Worm (Caenorhabditis elegans) whole organism, L2 larva: Measurements from ENCODE around the gene hat-1.

Source experiments
- C34F6.9 ChIP-seq: fragments of 150-350 bp; optimal IDR thresholded peaks from 2 replicates; lab custom pipeline; 2014; ENCODE audit warnings: missing biosample characterization, missing genetic modification characterization
- F13H6.1 ChIP-seq: sonication (generic microtip); optimal IDR thresholded peaks from 2 replicates; lab custom pipeline; 2016; ENCODE audit warnings: missing genetic modification characterization, missing compliant biosample characterization
- R02D3.7 ChIP-seq: fragments of 150-350 bp; optimal IDR thresholded peaks from 2 replicates; lab custom pipeline; 2014; ENCODE audit warnings: missing biosample characterization, missing genetic modification characterization
- Y55F3AM.14 ChIP-seq: fragments of 200-800 bp; sonication (Bioruptor generic); optimal IDR thresholded peaks from 2 replicates; lab custom pipeline; 2018; ENCODE audit warnings: mild to moderate bottlenecking, missing genetic modification characterization, missing compliant biosample characterization
- ZK546.5 ChIP-seq: sonication (generic microtip); optimal IDR thresholded peaks from 2 replicates; lab custom pipeline; 2017; ENCODE audit warnings: missing biosample characterization, missing genetic modification characterization
- aly-2 ChIP-seq: fragments of 150-350 bp; optimal IDR thresholded peaks from 2 replicates; lab custom pipeline; 2014; ENCODE audit warnings: missing biosample characterization, missing genetic modification characterization
- blmp-1 ChIP-seq: sonication (generic microtip); optimal IDR thresholded peaks from 2 replicates; lab custom pipeline; 2017; ENCODE audit warnings: missing genetic modification characterization, mild to moderate bottlenecking, missing compliant biosample characterization, antibody characterized with exemption, moderate library complexity; ENCODE audit not compliant: insufficient read depth
- ceh-16 ChIP-seq: fragments of 150-350 bp; optimal IDR thresholded peaks from 2 replicates; lab custom pipeline; 2014; ENCODE audit warnings: missing biosample characterization, missing genetic modification characterization
- ceh-82 ChIP-seq: fragments of 150-350 bp; optimal IDR thresholded peaks from 2 replicates; lab custom pipeline; 2014; ENCODE audit warnings: missing biosample characterization, missing genetic modification characterization
- crh-2 ChIP-seq: sonication (generic microtip); optimal IDR thresholded peaks from 2 replicates; lab custom pipeline; 2017; ENCODE audit warnings: missing biosample characterization, missing genetic modification characterization
- dmd-4 ChIP-seq: sonication (generic microtip); optimal IDR thresholded peaks from 2 replicates; lab custom pipeline; 2017; ENCODE audit warnings: missing biosample characterization, missing genetic modification characterization
- egl-27 ChIP-seq: sonication (generic microtip); optimal IDR thresholded peaks from 3 replicates; lab custom pipeline; 2017; ENCODE audit warnings: missing biosample characterization, missing genetic modification reagents, missing genetic modification characterization
- elt-1 ChIP-seq: fragments of 150-350 bp; optimal IDR thresholded peaks from 2 replicates; lab custom pipeline; 2014; ENCODE audit warnings: missing biosample characterization, missing genetic modification characterization
- elt-3 ChIP-seq: sonication (generic microtip); optimal IDR thresholded peaks from 2 replicates; lab custom pipeline; 2017; ENCODE audit warnings: missing biosample characterization, missing genetic modification characterization
- fos-1 ChIP-seq: fragments of 150-350 bp; optimal IDR thresholded peaks from 2 replicates; lab custom pipeline; 2014; ENCODE audit warnings: missing biosample characterization, missing genetic modification characterization
- gmeb-1 ChIP-seq: fragments of 150-350 bp; optimal IDR thresholded peaks from 2 replicates; lab custom pipeline; 2014; ENCODE audit warnings: missing biosample characterization, missing genetic modification characterization
- lin-11 ChIP-seq: fragments of 150-350 bp; sonication (generic microtip); optimal IDR thresholded peaks from 2 replicates; lab custom pipeline; 2014; ENCODE audit warnings: missing biosample characterization, missing genetic modification characterization, inconsistent platforms, mixed read lengths
- lin-13 ChIP-seq: fragments of 150-350 bp; optimal IDR thresholded peaks from 2 replicates; lab custom pipeline; 2014; ENCODE audit warnings: missing biosample characterization, missing genetic modification reagents, missing genetic modification characterization
- lin-39 ChIP-seq: fragments of 150-350 bp; optimal IDR thresholded peaks from 2 replicates; lab custom pipeline; 2014; ENCODE audit warnings: missing biosample characterization, missing genetic modification reagents, missing genetic modification characterization
- lsy-2 ChIP-seq, 2 experiments: fragments of 150-350 bp in 1 of 2; sonication (generic microtip) in 1 of 2; optimal IDR thresholded peaks; 2 replicates each; lab custom pipeline; 2014 to 2017; ENCODE audit warnings: missing biosample characterization in 2 of 2, missing genetic modification characterization in 2 of 2
- mab-5 ChIP-seq: fragments of 150-350 bp; optimal IDR thresholded peaks from 2 replicates; lab custom pipeline; 2014; ENCODE audit warnings: missing biosample characterization, missing genetic modification characterization
- mbf-1 ChIP-seq: sonication (generic microtip); optimal IDR thresholded peaks from 2 replicates; lab custom pipeline; 2017; ENCODE audit warnings: missing biosample characterization, missing genetic modification characterization
- mdl-1 ChIP-seq, 2 experiments: fragments of 150-350 bp in 1 of 2; sonication (generic microtip) in 1 of 2; optimal IDR thresholded peaks; 2 replicates each; lab custom pipeline; 2017; ENCODE audit warnings: missing biosample characterization in 2 of 2, missing genetic modification characterization in 2 of 2
- nhr-10 ChIP-seq: sonication (generic microtip); optimal IDR thresholded peaks from 2 replicates; lab custom pipeline; 2017; ENCODE audit warnings: missing biosample characterization, missing genetic modification characterization
- nhr-129 ChIP-seq: fragments of 150-350 bp; optimal IDR thresholded peaks from 2 replicates; lab custom pipeline; 2014; ENCODE audit warnings: missing biosample characterization, missing genetic modification characterization
- nhr-21 ChIP-seq: fragments of 150-350 bp; optimal IDR thresholded peaks from 2 replicates; lab custom pipeline; 2014; ENCODE audit warnings: missing biosample characterization, missing genetic modification characterization
- nhr-23 ChIP-seq: fragments of 150-350 bp; optimal IDR thresholded peaks from 2 replicates; lab custom pipeline; 2014; ENCODE audit warnings: missing biosample characterization, missing genetic modification reagents, missing genetic modification characterization
- nhr-237 ChIP-seq: fragments of 150-350 bp; optimal IDR thresholded peaks from 2 replicates; lab custom pipeline; 2014; ENCODE audit warnings: missing biosample characterization, missing genetic modification characterization
- nhr-25 ChIP-seq: fragments of 150-350 bp; sonication (generic microtip); optimal IDR thresholded peaks from 3 replicates; lab custom pipeline; 2014; ENCODE audit warnings: missing biosample characterization, missing genetic modification characterization
- nhr-6 ChIP-seq: fragments of 150-350 bp; optimal IDR thresholded peaks from 2 replicates; lab custom pipeline; 2014; ENCODE audit warnings: missing biosample characterization, missing genetic modification characterization
- nhr-77 ChIP-seq: fragments of 150-350 bp; optimal IDR thresholded peaks from 2 replicates; lab custom pipeline; 2014; ENCODE audit warnings: missing biosample characterization, missing genetic modification characterization
- peb-1 ChIP-seq: fragments of 150-350 bp; optimal IDR thresholded peaks from 2 replicates; lab custom pipeline; 2014; ENCODE audit warnings: missing biosample characterization, missing genetic modification characterization
- sem-4 ChIP-seq: fragments of 150-350 bp; optimal IDR thresholded peaks from 2 replicates; lab custom pipeline; 2014; ENCODE audit warnings: missing biosample characterization, missing genetic modification reagents, missing genetic modification characterization
- skn-1 ChIP-seq: sonication (generic microtip); optimal IDR thresholded peaks from 2 replicates; lab custom pipeline; 2017; ENCODE audit warnings: missing biosample characterization, missing genetic modification characterization
- sma-3 ChIP-seq: sonication (generic microtip); optimal IDR thresholded peaks from 2 replicates; lab custom pipeline; 2016; ENCODE audit warnings: missing genetic modification reagents, missing genetic modification characterization, missing compliant biosample characterization
- snpc-4 ChIP-seq: fragments of 150-350 bp; optimal IDR thresholded peaks from 2 replicates; lab custom pipeline; 2014; ENCODE audit warnings: missing biosample characterization, missing genetic modification characterization
- unc-55 ChIP-seq: fragments of 150-350 bp; sonication (generic microtip); optimal IDR thresholded peaks from 3 replicates; lab custom pipeline; 2014; ENCODE audit warnings: missing biosample characterization, missing genetic modification reagents, missing genetic modification characterization
- unc-62 ChIP-seq: fragments of 150-350 bp; optimal IDR thresholded peaks from 2 replicates; lab custom pipeline; 2014; ENCODE audit warnings: missing biosample characterization, missing genetic modification reagents, missing genetic modification characterization
- zag-1 ChIP-seq: fragments of 150-350 bp; optimal IDR thresholded peaks from 2 replicates; lab custom pipeline; 2014; ENCODE audit warnings: missing biosample characterization, missing genetic modification characterization
- ztf-1 ChIP-seq: fragments of 200-800 bp; sonication (Bioruptor generic); conservative IDR thresholded peaks from 2 replicates; pipeline ENCODE4 v1.3.6; 2022; ENCODE audit warnings: missing genetic modification characterization, missing compliant biosample characterization
- ztf-4 ChIP-seq: fragments of 150-350 bp; optimal IDR thresholded peaks from 2 replicates; lab custom pipeline; 2014; ENCODE audit warnings: missing biosample characterization, missing genetic modification characterization

hat-1 gene

ce11 chrIII:10404918-10405317 is 2.1 kb downstream of the hat-1 start, which contains the start of the genes M03C11.3 and chl-1:
Gene M03C11.3 (plus strand): TSS chrIII:10405070.
Gene chl-1 (minus strand): TSS chrIII:10405240.
- TF ChIP-seq F13H6.1 (tag; lab: Kevin White, UChicago) (no peak), nhr-21 (tag; lab: Kevin White, UChicago) (no peak), sem-4 (tag; lab: Kevin White, UChicago) (no peak), lin-13 (GFP tag; lab: Kevin White, UChicago) (no peak), nhr-25 (tag; lab: Kevin White, UChicago) (no peak), ZK546.5 (tag; lab: Kevin White, UChicago) (no peak), R02D3.7 (tag; lab: Kevin White, UChicago) (no peak), sma-3 (GFP tag; lab: Kevin White, UChicago) (no peak), Y55F3AM.14 (GFP tag; lab: Kevin White, UChicago) (no peak), blmp-1 (tag; lab: Kevin White, UChicago) (no peak), lsy-2 (tag; optimal IDR thresholded peaks at IDR 0.05; lab: Kevin White, UChicago) (no peak), gmeb-1 (no peak), mbf-1 (tag; lab: Kevin White, UChicago) (no peak), lin-11 (tag; lab: Kevin White, UChicago) (no peak), fos-1 (tag; lab: Kevin White, UChicago) (no peak), nhr-129 (tag; lab: Kevin White, UChicago) (no peak), ceh-82 (tag; lab: Kevin White, UChicago) (no peak), nhr-237 (tag; lab: Kevin White, UChicago) (no peak), snpc-4 (tag; lab: Kevin White, UChicago) (no peak), mdl-1 (tag; optimal IDR thresholded peaks at IDR 0.05; lab: Kevin White, UChicago) (no peak)

- TF ChIP-seq skn-1 (tag; lab: Kevin White, UChicago), result no peak
- TF ChIP-seq ceh-16, result no peak
- no peak for TF ChIP-seq gmeb-1
- TF ChIP-seq nhr-129 (tag; lab: Kevin White, UChicago), result peak; percentile 47
- TF ChIP-seq unc-55 (GFP tag; lab: Kevin White, UChicago), result peak; percentile 39
- TF ChIP-seq egl-27 (tag; lab: Kevin White, UChicago), result no peak
- TF ChIP-seq mab-5, result no peak
- TF ChIP-seq nhr-77 (tag; lab: Kevin White, UChicago), result no peak
- no peak for TF ChIP-seq Y55F3AM.14 (GFP tag; lab: Kevin White, UChicago)
- TF ChIP-seq mdl-1 (tag; optimal IDR thresholded peaks at IDR 0.05; lab: Kevin White, UChicago), result no peak
- no peak for TF ChIP-seq nhr-21 (tag; lab: Kevin White, UChicago)
- TF ChIP-seq lsy-2 (tag; optimal IDR thresholded peaks at IDR 0.05; lab: Kevin White, UChicago), result peak in 1 of 2 experiments; percentile 53
- TF ChIP-seq ceh-82 (tag; lab: Kevin White, UChicago), result no peak
- TF ChIP-seq ztf-4 (tag; lab: Kevin White, UChicago), result no peak
- TF ChIP-seq zag-1, result peak; percentile 71
- TF ChIP-seq fos-1 (tag; lab: Kevin White, UChicago), result no peak
- no peak for TF ChIP-seq unc-62
- peak; percentile 45 for TF ChIP-seq C34F6.9 (tag; lab: Kevin White, UChicago)
- no peak for TF ChIP-seq snpc-4 (tag; lab: Kevin White, UChicago)
- no peak for TF ChIP-seq elt-1
- no peak for TF ChIP-seq lin-13 (GFP tag; lab: Kevin White, UChicago)
- no peak for TF ChIP-seq peb-1 (tag; lab: Kevin White, UChicago)
- no peak for TF ChIP-seq F13H6.1 (tag; lab: Kevin White, UChicago)
- TF ChIP-seq lin-39 (tag; lab: Kevin White, UChicago), result no peak
- TF ChIP-seq aly-2 (tag; lab: Kevin White, UChicago), result no peak
- no peak for TF ChIP-seq nhr-237 (tag; lab: Kevin White, UChicago)
- no peak for TF ChIP-seq nhr-23 (tag; lab: Kevin White, UChicago)
- no peak for TF ChIP-seq blmp-1 (tag; lab: Kevin White, UChicago)
- TF ChIP-seq nhr-6, result no peak
- peak; percentile 25 for TF ChIP-seq lin-11 (tag; lab: Kevin White, UChicago)
- TF ChIP-seq dmd-4, result no peak
- no peak for TF ChIP-seq sma-3 (GFP tag; lab: Kevin White, UChicago)
- TF ChIP-seq crh-2 (tag; lab: Kevin White, UChicago), result peak; percentile 26
- no peak for TF ChIP-seq nhr-10 (tag; lab: Kevin White, UChicago)
- no peak for TF ChIP-seq nhr-25 (tag; lab: Kevin White, UChicago)
- no peak for TF ChIP-seq mbf-1 (tag; lab: Kevin White, UChicago)
- no peak for TF ChIP-seq elt-3 (tag; lab: Kevin White, UChicago)
- no peak for TF ChIP-seq ztf-1 (GFP tag; lab: Robert Waterston, UW)
- TF ChIP-seq, all 48 proteins: peak for 7
Observed at ce11 chrIII:10398919-10399318, 8.1 kb downstream of the hat-1 start.
